Fruit fly (Drosophila melanogaster) whole organism, wandering third instar larva: Measurements from ENCODE around the gene CG34171.

ENCODE experiments used
- Abd-B ChIP-seq: fragments of >200 bp; optimal IDR thresholded peaks from 2 replicates; lab custom pipeline; 2017; ENCODE audit warnings: missing biosample characterization, missing genetic modification characterization
- CG32264 ChIP-seq: fragments of 200-800 bp; sonication (Bioruptor generic); optimal IDR thresholded peaks from 2 replicates; lab custom pipeline; 2016; ENCODE audit warnings: missing biosample characterization, missing genetic modification characterization
- CG9705 ChIP-seq: fragments of 200-800 bp; sonication (Bioruptor generic); optimal IDR thresholded peaks from 2 replicates; lab custom pipeline; 2018; ENCODE audit warnings: missing biosample characterization, mild to moderate bottlenecking, missing genetic modification characterization
- Dfd ChIP-seq: fragments of >200 bp; optimal IDR thresholded peaks from 2 replicates; lab custom pipeline; 2017; ENCODE audit warnings: missing biosample characterization, missing genetic modification characterization
- Dif ChIP-seq: fragments of 200-275, 200-300 bp; sonication (Bioruptor generic); optimal IDR thresholded peaks from 2 replicates; lab custom pipeline; 2018; ENCODE audit warnings: missing biosample characterization, missing genetic modification characterization; ENCODE audit not compliant: partially characterized antibody
- GATAd ChIP-seq: sonication (Bioruptor generic); optimal IDR thresholded peaks from 2 replicates; lab custom pipeline; 2016; ENCODE audit warnings: missing biosample characterization, missing genetic modification characterization
- HLH106 ChIP-seq: fragments of 200-800 bp; optimal IDR thresholded peaks from 3 replicates; lab custom pipeline; 2019; ENCODE audit warnings: missing biosample characterization, mild to moderate bottlenecking, missing genetic modification characterization, moderate library complexity
- Hnf4 ChIP-seq: fragments of 200-800 bp; sonication (Bioruptor generic); optimal IDR thresholded peaks from 2 replicates; lab custom pipeline; 2016; ENCODE audit warnings: missing biosample characterization, mild to moderate bottlenecking, missing genetic modification characterization
- Hr78 ChIP-seq: fragments of >200 bp; optimal IDR thresholded peaks from 2 replicates; lab custom pipeline; 2017; ENCODE audit warnings: missing biosample characterization, missing genetic modification characterization
- Hr83 ChIP-seq: fragments of 200-300 bp; sonication (Bioruptor generic); optimal IDR thresholded peaks from 2 replicates; lab custom pipeline; 2016; ENCODE audit warnings: missing biosample characterization, mild to moderate bottlenecking, missing genetic modification characterization, moderate library complexity; ENCODE audit not compliant: poor library complexity, severe bottlenecking
- Jra ChIP-seq: sonication (Bioruptor generic); optimal IDR thresholded peaks from 2 replicates; lab custom pipeline; 2016; ENCODE audit warnings: missing biosample characterization, missing genetic modification characterization
- Mio ChIP-seq: sonication (Bioruptor generic); optimal IDR thresholded peaks from 2 replicates; lab custom pipeline; 2016; ENCODE audit warnings: missing biosample characterization, missing genetic modification characterization
- Myc ChIP-seq: fragments of >200 bp; optimal IDR thresholded peaks from 2 replicates; lab custom pipeline; 2017
- OdsH ChIP-seq: fragments of 200-800 bp; sonication (Bioruptor generic); optimal IDR thresholded peaks from 2 replicates; lab custom pipeline; 2016; ENCODE audit warnings: missing biosample characterization, mild to moderate bottlenecking, missing genetic modification characterization
- Sp1 ChIP-seq: fragments of 200-800 bp; sonication (Bioruptor generic); optimal IDR thresholded peaks from 3 replicates; lab custom pipeline; 2019; ENCODE audit warnings: missing biosample characterization, mild to moderate bottlenecking, missing genetic modification characterization, moderate library complexity
- Vsx2 ChIP-seq: fragments of 200-300, 225-300 bp; sonication (Bioruptor generic); optimal IDR thresholded peaks from 2 replicates; lab custom pipeline; 2018; ENCODE audit warnings: missing biosample characterization, missing genetic modification characterization; ENCODE audit not compliant: partially characterized antibody
- br ChIP-seq: fragments of 200-800 bp; sonication (Bioruptor generic); optimal IDR thresholded peaks from 2 replicates; lab custom pipeline; 2016; ENCODE audit warnings: missing biosample characterization, missing genetic modification characterization
- brk ChIP-seq: fragments of 200-800 bp; sonication (Bioruptor generic); optimal IDR thresholded peaks from 2 replicates; lab custom pipeline; 2016; ENCODE audit warnings: missing biosample characterization, mild to moderate bottlenecking, missing genetic modification characterization
- dl ChIP-seq, 2 experiments: fragments of 175-275, 200-275 bp in 1 of 2; fragments of 200-275 bp in 1 of 2; sonication (Bioruptor generic); optimal IDR thresholded peaks; lab custom pipeline; 2018; ENCODE audit warnings: mild to moderate bottlenecking in 2 of 2, missing biosample characterization in 2 of 2, missing genetic modification characterization in 2 of 2, moderate library complexity in 2 of 2; ENCODE audit not compliant: partially characterized antibody in 2 of 2, insufficient read depth in 1 of 2
- dmrt93B ChIP-seq: fragments of 200-800 bp; sonication (Bioruptor generic); optimal IDR thresholded peaks from 2 replicates; lab custom pipeline; 2018; ENCODE audit warnings: missing biosample characterization, mild to moderate bottlenecking, missing genetic modification characterization
- dsf ChIP-seq: sonication (Bioruptor generic); optimal IDR thresholded peaks from 2 replicates; lab custom pipeline; 2016; ENCODE audit warnings: missing biosample characterization, missing genetic modification characterization, borderline replicate concordance
- ey ChIP-seq: fragments of 200-800 bp; sonication (Bioruptor generic); optimal IDR thresholded peaks from 2 replicates; lab custom pipeline; 2016; ENCODE audit warnings: missing biosample characterization, missing genetic modification characterization
- foxo ChIP-seq, 2 experiments: fragments of 200-800 bp; sonication (Bioruptor generic); optimal IDR thresholded peaks; 2 replicates in 1 of 2; 3 replicates in 1 of 2; lab custom pipeline; 2016 to 2017; ENCODE audit warnings: missing biosample characterization in 2 of 2, missing genetic modification characterization in 2 of 2
- fru ChIP-seq: fragments of 200-800 bp; sonication (Bioruptor generic); optimal IDR thresholded peaks from 3 replicates; lab custom pipeline; 2016; ENCODE audit warnings: missing biosample characterization, mild to moderate bottlenecking, missing genetic modification characterization
- h ChIP-seq: fragments of 200-800 bp; sonication (Bioruptor generic); optimal IDR thresholded peaks from 3 replicates; lab custom pipeline; 2016; ENCODE audit warnings: missing biosample characterization, mild to moderate bottlenecking, missing genetic modification characterization
- jim ChIP-seq: fragments of 175-275, 200-325 bp; sonication (Bioruptor generic); optimal IDR thresholded peaks from 2 replicates; lab custom pipeline; 2016; ENCODE audit warnings: missing biosample characterization, mild to moderate bottlenecking, missing genetic modification characterization
- lola ChIP-seq: fragments of >200 bp; optimal IDR thresholded peaks from 2 replicates; lab custom pipeline; 2017; ENCODE audit warnings: missing biosample characterization, missing genetic modification characterization
- pan ChIP-seq: fragments of >200 bp; optimal IDR thresholded peaks from 2 replicates; lab custom pipeline; 2017
- psq ChIP-seq: fragments of 200-800 bp; sonication (Bioruptor generic); optimal IDR thresholded peaks from 3 replicates; lab custom pipeline; 2017; ENCODE audit warnings: missing biosample characterization, mild to moderate bottlenecking, missing genetic modification characterization, moderate library complexity
- rgr ChIP-seq: fragments of 200-800 bp; sonication (Bioruptor generic); optimal IDR thresholded peaks from 3 replicates; lab custom pipeline; 2016; ENCODE audit warnings: missing biosample characterization, mild to moderate bottlenecking, missing genetic modification characterization
- sage ChIP-seq: fragments of 200-800 bp; sonication (Bioruptor generic); optimal IDR thresholded peaks from 2 replicates; lab custom pipeline; 2016; ENCODE audit warnings: missing biosample characterization, mild to moderate bottlenecking, missing genetic modification characterization
- sv ChIP-seq: fragments of 200-800 bp; sonication (Bioruptor generic); optimal IDR thresholded peaks from 3 replicates; lab custom pipeline; 2016; ENCODE audit warnings: missing biosample characterization, missing genetic modification characterization
- tai ChIP-seq: sonication (Bioruptor generic); optimal IDR thresholded peaks from 2 replicates; lab custom pipeline; 2016; ENCODE audit warnings: missing biosample characterization, missing genetic modification characterization
- usp ChIP-seq: fragments of >200 bp; optimal IDR thresholded peaks from 2 replicates; lab custom pipeline; 2017; ENCODE audit warnings: missing biosample characterization, missing genetic modification characterization

CG34171 gene

DNA sequence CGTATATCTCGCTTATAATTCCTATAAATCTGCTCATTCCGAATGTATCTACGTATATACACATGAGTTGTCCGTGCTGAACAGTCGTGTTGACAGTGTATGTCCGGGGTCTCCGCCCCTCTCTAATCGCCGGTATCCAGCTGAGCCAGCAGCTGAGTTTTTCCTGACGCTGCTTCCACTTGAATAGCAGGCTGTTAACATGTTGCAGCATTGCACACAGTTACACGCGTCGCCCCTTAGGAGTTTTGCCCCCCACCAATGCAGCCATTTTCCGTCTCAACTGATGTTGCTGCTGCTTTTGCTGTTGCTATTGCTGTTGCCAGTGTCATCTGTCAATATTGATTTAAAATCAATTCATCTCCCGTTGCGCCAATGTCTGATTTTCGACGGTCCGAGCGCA lies 17.2 kb upstream of the CG34171 start:
- TF ChIP-seq Hr83 (GFP tag; lab: Kevin White, UChicago), result no peak
- TF ChIP-seq dmrt93B (GFP tag; lab: Kevin White, UChicago), result no peak
- TF ChIP-seq Hnf4, result no peak
- no peak for TF ChIP-seq ey (GFP tag; lab: Kevin White, UChicago)
- no peak for TF ChIP-seq jim (GFP tag; lab: Kevin White, UChicago)
- no peak for TF ChIP-seq dl (GFP tag; optimal IDR thresholded peaks at IDR 0.05; lab: Kevin White, UChicago; ENCODE audit: insufficient read depth in 1 of 2, partially characterized antibody in 2 of 2)
- no peak for TF ChIP-seq HLH106 (tag; lab: Kevin White, UChicago)
- TF ChIP-seq psq (GFP tag; lab: Kevin White, UChicago), result no peak
- no peak for TF ChIP-seq Dif (GFP tag; lab: Kevin White, UChicago)
- no peak for TF ChIP-seq tai (GFP tag; lab: Kevin White, UChicago)
- no peak for TF ChIP-seq Dfd (GFP tag; lab: Kevin White, UChicago)
- no peak for TF ChIP-seq h (GFP tag; lab: Kevin White, UChicago)
- no peak for TF ChIP-seq GATAd (GFP tag; lab: Kevin White, UChicago)
- TF ChIP-seq, all 38 proteins: peak for 0

DNA sequence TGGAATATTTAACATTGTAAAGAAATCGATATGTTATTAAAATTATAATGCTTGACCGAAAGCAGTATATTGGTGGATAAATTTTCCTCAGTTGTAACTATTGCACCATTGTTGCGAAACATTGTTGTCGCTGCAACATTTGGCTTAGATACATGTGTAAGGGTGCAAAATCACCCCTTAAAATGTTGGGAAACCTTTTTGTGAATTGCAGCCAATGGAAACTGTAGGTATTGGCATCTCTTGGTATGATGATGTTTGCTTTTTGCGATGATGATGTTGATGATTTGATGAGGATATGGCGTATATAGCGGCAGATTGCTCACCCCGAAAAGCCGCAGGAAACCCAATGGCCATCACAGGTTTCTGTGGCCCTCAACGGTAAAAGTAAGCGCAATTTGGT lies 14.0 kb upstream of the CG34171 start:
- TF ChIP-seq sv (GFP tag; lab: Kevin White, UChicago) (no peak), sage (GFP tag; lab: Kevin White, UChicago) (no peak), fru (GFP tag; lab: Kevin White, UChicago) (no peak), dmrt93B (GFP tag; lab: Kevin White, UChicago) (no peak), dl (GFP tag; optimal IDR thresholded peaks at IDR 0.05; lab: Kevin White, UChicago; ENCODE audit: insufficient read depth in 1 of 2, partially characterized antibody in 2 of 2) (no peak), Vsx2 (GFP tag; lab: Kevin White, UChicago) (no peak), brk (no peak), Mio (GFP tag; lab: Kevin White, UChicago) (no peak), rgr (GFP tag; lab: Kevin White, UChicago) (no peak), CG32264 (GFP tag; lab: Kevin White, UChicago) (no peak)

DNA sequence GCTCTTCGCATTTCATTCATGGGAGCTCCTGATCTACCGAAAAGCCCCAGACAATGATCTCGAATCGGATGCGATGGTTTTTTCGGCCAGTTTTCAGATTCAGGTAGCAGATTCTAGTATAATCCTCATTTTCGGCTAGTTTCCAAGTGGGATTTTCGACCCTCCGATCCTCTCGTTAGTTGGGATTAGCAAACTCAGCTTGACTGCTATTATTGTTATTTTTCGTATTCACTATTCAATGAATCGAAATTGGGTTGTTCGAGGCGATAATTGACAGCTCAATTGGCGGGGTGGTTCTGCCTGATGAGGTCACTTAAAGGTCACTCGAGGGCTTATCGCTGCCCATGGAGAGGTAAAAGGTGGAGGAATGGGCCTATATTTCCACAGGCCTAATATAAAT lies 8.8 kb upstream of the CG34171 start:
- TF ChIP-seq psq (GFP tag; lab: Kevin White, UChicago) (no peak), Hr78 (GFP tag; lab: Kevin White, UChicago) (no peak), fru (GFP tag; lab: Kevin White, UChicago) (no peak), Hr83 (GFP tag; lab: Kevin White, UChicago) (no peak), Dif (GFP tag; lab: Kevin White, UChicago) (no peak), sage (GFP tag; lab: Kevin White, UChicago) (no peak), OdsH (no peak), Sp1 (no peak)
- TF ChIP-seq, all 38 proteins: peak for 0

DNA sequence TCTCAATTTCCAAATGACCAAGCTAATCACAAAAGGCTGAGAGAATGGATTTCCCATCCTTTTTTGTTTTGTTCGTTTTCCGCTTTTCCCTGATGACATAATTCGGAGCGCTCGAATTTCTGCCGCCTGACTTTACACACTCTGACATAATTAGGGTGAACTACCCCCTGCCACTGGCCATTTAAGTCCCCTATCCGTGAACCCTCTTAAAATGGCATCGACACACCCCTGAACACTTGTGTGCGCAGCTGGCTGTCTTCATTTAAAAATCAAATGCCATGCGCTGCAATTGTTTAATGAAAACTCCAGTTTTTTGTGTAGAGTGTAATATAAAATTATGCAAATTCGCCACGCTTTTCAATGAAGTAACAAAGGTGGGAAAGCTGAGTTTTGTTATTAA lies 7.6 kb upstream of the CG34171 start:
- TF ChIP-seq Jra (GFP tag; lab: Kevin White, UChicago), result no peak
- no peak for TF ChIP-seq Sp1
- no peak for TF ChIP-seq Abd-B (GFP tag; lab: Kevin White, UChicago)
- no peak for TF ChIP-seq tai (GFP tag; lab: Kevin White, UChicago)
- TF ChIP-seq usp (GFP tag; lab: Kevin White, UChicago), result no peak
- no peak for TF ChIP-seq GATAd (GFP tag; lab: Kevin White, UChicago)
- no peak for TF ChIP-seq Hr83 (GFP tag; lab: Kevin White, UChicago)
- no peak for TF ChIP-seq sage (GFP tag; lab: Kevin White, UChicago)
- no peak for TF ChIP-seq h (GFP tag; lab: Kevin White, UChicago)
- TF ChIP-seq fru (GFP tag; lab: Kevin White, UChicago), result no peak
- TF ChIP-seq pan (lab: Kevin White, UChicago), result no peak
- no peak for TF ChIP-seq Mio (GFP tag; lab: Kevin White, UChicago)
- no peak for TF ChIP-seq ey (GFP tag; lab: Kevin White, UChicago)
- no peak for TF ChIP-seq Hr78 (GFP tag; lab: Kevin White, UChicago)
- TF ChIP-seq, all 38 proteins: peak for 0

DNA sequence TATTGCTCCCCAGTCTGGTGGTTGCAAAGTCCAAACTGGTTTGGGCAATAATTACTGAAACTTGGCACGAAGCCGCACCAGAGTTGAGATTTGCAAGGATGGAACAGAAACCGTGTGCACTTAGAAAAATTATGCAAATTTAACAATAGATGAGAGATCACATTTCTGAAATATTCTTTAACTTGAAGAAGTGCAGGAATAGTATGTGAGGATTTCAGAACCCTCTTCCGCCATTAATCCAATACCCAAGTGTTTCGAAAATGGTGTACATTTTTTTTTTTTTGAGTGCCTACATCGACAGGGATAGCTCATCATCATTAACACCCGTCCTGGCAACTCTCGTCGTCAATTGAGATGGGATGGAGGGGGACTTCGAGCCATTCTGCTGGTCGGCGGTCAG lies 6.3 kb upstream of the CG34171 start:
- TF ChIP-seq Hnf4, result peak; percentile 17
- no peak for TF ChIP-seq brk
- no peak for TF ChIP-seq dsf
- no peak for TF ChIP-seq pan (lab: Kevin White, UChicago)
- TF ChIP-seq lola (GFP tag; lab: Kevin White, UChicago), result no peak
- no peak for TF ChIP-seq Hr83 (GFP tag; lab: Kevin White, UChicago)
- TF ChIP-seq Sp1, result peak; percentile 18
- peak; percentile 60 for TF ChIP-seq br (GFP tag; lab: Kevin White, UChicago)
- TF ChIP-seq rgr (GFP tag; lab: Kevin White, UChicago), result peak; percentile 41
- peak; percentile 15 for TF ChIP-seq psq (GFP tag; lab: Kevin White, UChicago)
- TF ChIP-seq OdsH, result peak; percentile 22
- no peak for TF ChIP-seq sage (GFP tag; lab: Kevin White, UChicago)
- TF ChIP-seq Vsx2 (GFP tag; lab: Kevin White, UChicago), result no peak
- no peak for TF ChIP-seq jim (GFP tag; lab: Kevin White, UChicago)
- TF ChIP-seq Dif (GFP tag; lab: Kevin White, UChicago), result no peak
- no peak for TF ChIP-seq CG9705 (GFP tag; lab: Kevin White, UChicago)
- no peak for TF ChIP-seq Hr78 (GFP tag; lab: Kevin White, UChicago)
- TF ChIP-seq foxo (GFP tag; optimal IDR thresholded peaks at IDR 0.05; lab: Kevin White, UChicago), result peak in 1 of 2 experiments; percentile 37
- no peak for TF ChIP-seq Mio (GFP tag; lab: Kevin White, UChicago)
- TF ChIP-seq ey (GFP tag; lab: Kevin White, UChicago), result peak; percentile 33
- TF ChIP-seq dmrt93B (GFP tag; lab: Kevin White, UChicago), result peak; percentile 5
- no peak for TF ChIP-seq Myc (lab: Kevin White, UChicago)
- TF ChIP-seq fru (GFP tag; lab: Kevin White, UChicago), result peak; percentile 30
- peak; percentile 17 for TF ChIP-seq HLH106 (tag; lab: Kevin White, UChicago)
